Fruit fly (Drosophila melanogaster) whole organism, embryonic: ENCODE data around the gene CG7945.

Experiments used
- Adf1 ChIP-seq: fragments of 200-800 bp; sonication (Bioruptor generic); IDR thresholded peaks from 2 replicates; pipeline ENCODE4 v1.3.6; 2022; ENCODE audit warnings: missing biosample characterization, missing genetic modification characterization
- Asciz ChIP-seq: fragments of 200-800 bp; sonication (Bioruptor generic); optimal IDR thresholded peaks from 2 replicates; lab custom pipeline; 2017; ENCODE audit warnings: missing biosample characterization, mild to moderate bottlenecking, missing genetic modification characterization, missing genetic modification reagents
- Atf6 ChIP-seq: fragments of 200-800 bp; sonication (Bioruptor generic); IDR thresholded peaks from 2 replicates; pipeline ENCODE4 v1.3.6; 2022; ENCODE audit warnings: missing biosample characterization, missing genetic modification characterization
- Bteb2 ChIP-seq: fragments of 200-800 bp; sonication (Bioruptor generic); optimal IDR thresholded peaks from 2 replicates; lab custom pipeline; 2016; ENCODE audit warnings: missing biosample characterization, missing genetic modification characterization
- C15 ChIP-seq: fragments of 200-800 bp; sonication (Bioruptor generic); IDR thresholded peaks from 3 replicates; pipeline ENCODE4 v1.3.6; 2022; ENCODE audit warnings: missing biosample characterization, missing genetic modification characterization
- CG10654 ChIP-seq: fragments of 200-800 bp; sonication (Bioruptor generic); optimal IDR thresholded peaks from 2 replicates; lab custom pipeline; 2016; ENCODE audit warnings: missing biosample characterization, missing genetic modification characterization
- CG11247 ChIP-seq: fragments of 200-800 bp; sonication (Bioruptor generic); IDR thresholded peaks from 2 replicates; pipeline ENCODE4 v1.3.6; 2022; ENCODE audit warnings: missing biosample characterization, missing genetic modification characterization
- CG15073 ChIP-seq: fragments of 200-800 bp; sonication (Bioruptor generic); optimal IDR thresholded peaks from 2 replicates; lab custom pipeline; 2016; ENCODE audit warnings: missing biosample characterization, missing genetic modification characterization
- CG1529 ChIP-seq: fragments of 200-800 bp; sonication (Bioruptor generic); optimal IDR thresholded peaks from 3 replicates; lab custom pipeline; 2018; ENCODE audit warnings: missing biosample characterization, missing genetic modification characterization
- CG1647 ChIP-seq: fragments of 200-800 bp; sonication (Bioruptor generic); optimal IDR thresholded peaks from 3 replicates; lab custom pipeline; 2016; ENCODE audit warnings: missing biosample characterization, missing genetic modification characterization
- CG17328 ChIP-seq: fragments of 200-800 bp; sonication (Bioruptor generic); IDR thresholded peaks from 2 replicates; pipeline ENCODE4 v1.3.6; 2022; ENCODE audit warnings: missing biosample characterization, missing genetic modification characterization
- CG17829 ChIP-seq: fragments of 200-800 bp; optimal IDR thresholded peaks from 2 replicates; lab custom pipeline; 2019; ENCODE audit warnings: missing biosample characterization, mild to moderate bottlenecking, missing genetic modification characterization, moderate library complexity
- CG18476 ChIP-seq: fragments of 200-800 bp; sonication (Bioruptor generic); optimal IDR thresholded peaks from 2 replicates; lab custom pipeline; 2016; ENCODE audit warnings: missing biosample characterization, mild to moderate bottlenecking, missing genetic modification characterization
- CG2199 ChIP-seq: fragments of 200-800 bp; sonication (Bioruptor generic); IDR thresholded peaks from 3 replicates; pipeline ENCODE4 v1.3.6; 2022; ENCODE audit warnings: missing biosample characterization, missing genetic modification characterization
- CG30403 ChIP-seq: fragments of 200-800 bp; sonication (Bioruptor generic); optimal IDR thresholded peaks from 3 replicates; lab custom pipeline; 2016; ENCODE audit warnings: missing biosample characterization, missing genetic modification characterization
- CG6254 ChIP-seq: fragments of 200-800 bp; sonication (Bioruptor generic); optimal IDR thresholded peaks from 3 replicates; lab custom pipeline; 2017; ENCODE audit warnings: mild to moderate bottlenecking, missing biosample characterization, missing genetic modification reagents, missing genetic modification characterization
- CG6683 ChIP-seq: fragments of 200-800 bp; sonication (Bioruptor generic); optimal IDR thresholded peaks from 2 replicates; lab custom pipeline; 2017; ENCODE audit warnings: missing biosample characterization, mild to moderate bottlenecking, missing genetic modification characterization, missing genetic modification reagents
- CG7839 ChIP-seq: fragments of 200-800 bp; sonication (Bioruptor generic); optimal IDR thresholded peaks from 3 replicates; lab custom pipeline; 2018; ENCODE audit warnings: missing biosample characterization, mild to moderate bottlenecking, missing genetic modification characterization, moderate library complexity
- Deaf1 ChIP-seq: fragments of 200-800 bp; optimal IDR thresholded peaks from 3 replicates; lab custom pipeline; 2019; ENCODE audit warnings: missing biosample characterization, mild to moderate bottlenecking, missing genetic modification characterization, moderate library complexity
- Dref ChIP-seq: fragments of 200-800 bp; sonication (Bioruptor generic); IDR thresholded peaks from 2 replicates; pipeline ENCODE4 v1.3.6; 2022; ENCODE audit warnings: missing biosample characterization, missing genetic modification characterization
- Fer3 ChIP-seq: fragments of 200-800 bp; sonication (Bioruptor generic); optimal IDR thresholded peaks from 2 replicates; lab custom pipeline; 2018; ENCODE audit warnings: missing biosample characterization, mild to moderate bottlenecking, missing genetic modification characterization, moderate library complexity
- Hr3 ChIP-seq: fragments of 200-800 bp; sonication (Bioruptor generic); optimal IDR thresholded peaks from 3 replicates; lab custom pipeline; 2016; ENCODE audit warnings: missing biosample characterization, missing genetic modification characterization
- Jarid2 ChIP-seq: fragments of 200-800 bp; sonication (Bioruptor generic); optimal IDR thresholded peaks from 3 replicates; lab custom pipeline; 2017; ENCODE audit warnings: mild to moderate bottlenecking, missing biosample characterization, missing genetic modification reagents, missing genetic modification characterization
- Mrtf ChIP-seq: fragments of 200-800 bp; sonication (Bioruptor generic); IDR thresholded peaks from 3 replicates; pipeline ENCODE4 v1.3.6; 2022; ENCODE audit warnings: missing biosample characterization, missing genetic modification characterization
- Nf-YC ChIP-seq: fragments of 200-800 bp; optimal IDR thresholded peaks from 3 replicates; lab custom pipeline; 2019; ENCODE audit warnings: missing biosample characterization, mild to moderate bottlenecking, missing genetic modification characterization, moderate library complexity
- NfI ChIP-seq: fragments of 200-800 bp; sonication (Bioruptor generic); optimal IDR thresholded peaks from 3 replicates; lab custom pipeline; 2018; ENCODE audit warnings: missing biosample characterization, mild to moderate bottlenecking, missing genetic modification characterization, moderate library complexity
- Oaz ChIP-seq: fragments of 200-800 bp; sonication (Bioruptor generic); IDR thresholded peaks from 2 replicates; pipeline ENCODE4 v1.3.6; 2022; ENCODE audit warnings: missing biosample characterization, missing genetic modification characterization
- PHDP ChIP-seq: fragments of 200-800 bp; sonication (Bioruptor generic); optimal IDR thresholded peaks from 3 replicates; lab custom pipeline; 2018; ENCODE audit warnings: missing biosample characterization, mild to moderate bottlenecking, missing genetic modification characterization, moderate library complexity
- Poxn ChIP-seq: fragments of 200-800 bp; sonication (Bioruptor generic); IDR thresholded peaks from 2 replicates; pipeline ENCODE4 v1.3.6; 2022; ENCODE audit warnings: missing biosample characterization, missing genetic modification characterization
- Sin3A ChIP-seq: fragments of >200 bp; optimal IDR thresholded peaks from 2 replicates; lab custom pipeline; 2018
- Tbp ChIP-seq: fragments of >200 bp; optimal IDR thresholded peaks from 2 replicates; lab custom pipeline; 2018; ENCODE audit warnings: missing biosample characterization, missing genetic modification characterization
- amos ChIP-seq: fragments of 200-800 bp; sonication (Bioruptor generic); IDR thresholded peaks from 2 replicates; pipeline ENCODE4 v1.3.6; 2022; ENCODE audit warnings: missing biosample characterization, missing genetic modification characterization; ENCODE audit not compliant: partially characterized antibody
- ara ChIP-seq: fragments of 200-800 bp; sonication (Bioruptor generic); IDR thresholded peaks from 2 replicates; pipeline ENCODE4 v1.3.6; 2022; ENCODE audit warnings: missing biosample characterization, missing genetic modification characterization
- btn ChIP-seq: fragments of 200-800 bp; sonication (Bioruptor generic); optimal IDR thresholded peaks from 2 replicates; lab custom pipeline; 2016; ENCODE audit warnings: missing biosample characterization, missing genetic modification characterization
- cg ChIP-seq: fragments of 200-800 bp; sonication (Bioruptor generic); optimal IDR thresholded peaks from 3 replicates; lab custom pipeline; 2019; ENCODE audit warnings: missing biosample characterization, mild to moderate bottlenecking, missing genetic modification characterization, moderate library complexity
- dimm ChIP-seq: fragments of 200-800 bp; sonication (Bioruptor generic); IDR thresholded peaks from 2 replicates; pipeline ENCODE4 v1.3.6; 2022; ENCODE audit warnings: missing biosample characterization, missing genetic modification characterization
- exex ChIP-seq: fragments of 200-800 bp; sonication (Bioruptor generic); optimal IDR thresholded peaks from 4 replicates; lab custom pipeline; 2018; ENCODE audit warnings: missing biosample characterization, mild to moderate bottlenecking, missing genetic modification characterization, moderate library complexity
- her ChIP-seq: fragments of 200-800 bp; sonication (Bioruptor generic); optimal IDR thresholded peaks from 2 replicates; lab custom pipeline; 2016; ENCODE audit warnings: missing biosample characterization, missing genetic modification characterization
- mirr ChIP-seq: fragments of 200-800 bp; sonication (Bioruptor generic); optimal IDR thresholded peaks from 3 replicates; lab custom pipeline; 2018; ENCODE audit warnings: missing biosample characterization, mild to moderate bottlenecking, missing genetic modification characterization
- onecut ChIP-seq: fragments of 200-800 bp; sonication (Bioruptor generic); IDR thresholded peaks from 2 replicates; pipeline ENCODE4 v1.3.6; 2022; ENCODE audit warnings: missing biosample characterization, missing genetic modification characterization
- pnt ChIP-seq: fragments of 200-800 bp; sonication (Bioruptor generic); optimal IDR thresholded peaks from 3 replicates; lab custom pipeline; 2016; ENCODE audit warnings: missing biosample characterization, missing genetic modification characterization
- pzg ChIP-seq: fragments of 200-800 bp; sonication (Bioruptor generic); optimal IDR thresholded peaks from 3 replicates; lab custom pipeline; 2018; ENCODE audit warnings: missing biosample characterization, mild to moderate bottlenecking, missing genetic modification characterization, moderate library complexity
- run ChIP-seq: fragments of 200-800 bp; sonication (Bioruptor generic); optimal IDR thresholded peaks from 3 replicates; lab custom pipeline; 2018; ENCODE audit warnings: missing biosample characterization, mild to moderate bottlenecking, missing genetic modification characterization
- sens-2 ChIP-seq: fragments of 200-800 bp; sonication (Bioruptor generic); IDR thresholded peaks from 2 replicates; pipeline ENCODE4 v1.3.6; 2022; ENCODE audit warnings: missing biosample characterization, missing genetic modification characterization
- seq ChIP-seq: fragments of 200-800 bp; sonication (Bioruptor generic); IDR thresholded peaks from 2 replicates; pipeline ENCODE4 v1.3.6; 2022; ENCODE audit warnings: missing biosample characterization, missing genetic modification characterization
- stwl ChIP-seq: fragments of 200-800 bp; sonication (Bioruptor generic); optimal IDR thresholded peaks from 3 replicates; lab custom pipeline; 2018; ENCODE audit warnings: missing biosample characterization, mild to moderate bottlenecking, missing genetic modification characterization, moderate library complexity
- sug ChIP-seq: fragments of 200-800 bp; optimal IDR thresholded peaks from 2 replicates; lab custom pipeline; 2019; ENCODE audit warnings: missing biosample characterization, mild to moderate bottlenecking, missing genetic modification characterization, moderate library complexity
- trh ChIP-seq: fragments of 200-800 bp; sonication (Bioruptor generic); optimal IDR thresholded peaks from 2 replicates; lab custom pipeline; 2016; ENCODE audit warnings: missing biosample characterization, missing genetic modification characterization
- wor ChIP-seq: fragments of 200-800 bp; sonication (Bioruptor generic); IDR thresholded peaks from 2 replicates; pipeline ENCODE4 v1.3.6; 2022; ENCODE audit warnings: missing biosample characterization, missing genetic modification characterization
- zf30C ChIP-seq: fragments of 200-800 bp; sonication (Bioruptor generic); optimal IDR thresholded peaks from 3 replicates; lab custom pipeline; 2018; ENCODE audit warnings: missing biosample characterization, mild to moderate bottlenecking, missing genetic modification characterization
- zfh2 ChIP-seq: fragments of 200-800 bp; sonication (Bioruptor generic); optimal IDR thresholded peaks from 2 replicates; lab custom pipeline; 2016; ENCODE audit warnings: missing biosample characterization, missing genetic modification characterization

The CG7945 gene

dm6 chr3L:15537916-15538581 is 14.1 kb upstream of the CG7945 start (continued):
- TF ChIP-seq zfh2 (peak; percentile 26), CG7839 (tag; lab: Kevin White, UChicago) (peak; percentile 84), C15 (GFP tag; lab: Robert Waterston, UW) (no peak), run (peak; percentile 3), Adf1 (GFP tag; lab: Robert Waterston, UW) (no peak), CG6683 (GFP tag; lab: Kevin White, UChicago) (peak; percentile 6), Oaz (GFP tag; lab: Robert Waterston, UW) (no peak), exex (tag; lab: Kevin White, UChicago) (no peak), dimm (GFP tag; lab: Robert Waterston, UW) (no peak), CG18476 (GFP tag; lab: Kevin White, UChicago) (peak; percentile 56), NfI (GFP tag; lab: Kevin White, UChicago) (peak; percentile 32), CG30403 (GFP tag; lab: Kevin White, UChicago) (peak; percentile 81), seq (GFP tag; lab: Robert Waterston, UW) (peak; percentile 62), zf30C (peak; percentile 44), cg (no peak), her (GFP tag; lab: Kevin White, UChicago) (peak; percentile 4), pzg (GFP tag; lab: Kevin White, UChicago) (no peak), CG17829 (tag; lab: Kevin White, UChicago) (peak; percentile 76), ara (GFP tag; lab: Robert Waterston, UW) (peak; percentile 42; the same call in 1 of the 2 replicates), CG11247 (GFP tag; lab: Robert Waterston, UW) (no peak), sens-2 (GFP tag; lab: Robert Waterston, UW) (no peak), PHDP (tag; lab: Kevin White, UChicago) (peak; percentile 81), Deaf1 (peak; percentile 31), Fer3 (tag; lab: Kevin White, UChicago) (peak; percentile 54), Tbp (no peak), CG15073 (GFP tag; lab: Kevin White, UChicago) (no peak), Mrtf (GFP tag; lab: Robert Waterston, UW) (no peak), Asciz (GFP tag; lab: Kevin White, UChicago) (peak; percentile 75), Dref (no peak), CG1529 (GFP tag; lab: Kevin White, UChicago) (peak; percentile 58), CG17328 (peak; percentile 39; the same call in 1 of the 2 replicates), CG1647 (GFP tag; lab: Kevin White, UChicago) (peak; percentile 19), CG6254 (GFP tag; lab: Kevin White, UChicago) (peak; percentile 60), sug (no peak), onecut (no peak), stwl (tag; lab: Kevin White, UChicago) (no peak), Poxn (no peak), Sin3A (lab: Kevin White, UChicago) (no peak), pnt (GFP tag; lab: Kevin White, UChicago) (peak; percentile 2), Hr3 (peak; percentile 66), Jarid2 (GFP tag; lab: Kevin White, UChicago) (no peak), wor (GFP tag; lab: Robert Waterston, UW) (no peak), CG2199 (GFP tag; lab: Robert Waterston, UW) (peak; percentile 55; the same call in 1 of the 3 replicates), mirr (GFP tag; lab: Kevin White, UChicago) (no peak), btn (GFP tag; lab: Kevin White, UChicago) (peak; percentile 1), trh (peak; percentile 63), Bteb2 (GFP tag; lab: Kevin White, UChicago) (peak; percentile 46), Atf6 (GFP tag; lab: Robert Waterston, UW) (no peak; the same call in 1 of the 2 replicates), amos (no peak), CG10654 (GFP tag; lab: Kevin White, UChicago) (peak; percentile 33), Nf-YC (peak; percentile 15)
